Fruit fly (Drosophila melanogaster) whole organism, larva: ENCODE measurements around the gene CG31288.

Experiments used
- noc ChIP-seq: fragments of 200-800 bp; sonication (Bioruptor generic); optimal IDR thresholded peaks from 3 replicates; lab custom pipeline; 2019; ENCODE audit warnings: missing biosample characterization, mild to moderate bottlenecking, missing genetic modification characterization, moderate library complexity

The CG31288 gene

dm6 chr3R:25273537-25273936 is 25.8 kb downstream of the CG31288 start, which contains the start of gene CG11878:
Gene CG11878, plus strand, starts transcription at chr3R:25273837.
- no peak for TF ChIP-seq noc (tag; lab: Kevin White, UChicago)

dm6 chr3R:25269909-25270308 is 29.4 kb downstream of the CG31288 start, which contains the start of the genes CG11889 and CG11891:
Gene CG11889, plus strand, starts transcription at chr3R:25270209.
Gene CG11891, plus strand, starts transcription at chr3R:25270209.
- TF ChIP-seq noc (tag; lab: Kevin White, UChicago), result peak; percentile 9

- no peak for TF ChIP-seq noc (tag; lab: Kevin White, UChicago)
These were observed 32.6 kb downstream of the CG31288 start for dm6 chr3R:25266751-25267150.

- TF ChIP-seq noc (tag; lab: Kevin White, UChicago), result peak; percentile 5
These were observed 33.7 kb downstream of the CG31288 start, which contains the start of the genes GlnRS and RIOK2 for dm6 chr3R:25265589-25266201. Gene GlnRS, minus strand, starts transcription at chr3R:25265721. Gene RIOK2, plus strand, starts transcription at chr3R:25265844.

- peak; percentile 79 for TF ChIP-seq noc (tag; lab: Kevin White, UChicago)
These were observed 37.0 kb downstream of the CG31288 start, which contains the start of the genes Kdsr and CG11858 for dm6 chr3R:25262322-25262761. Gene Kdsr, minus strand, starts transcription at chr3R:25262498. Gene CG11858, plus strand, starts transcription at chr3R:25262741.

dm6 chr3R:25260670-25261069 is 38.7 kb downstream of the CG31288 start:
- TF ChIP-seq noc (tag; lab: Kevin White, UChicago), result no peak

dm6 chr3R:25258628-25259240 is 40.6 kb downstream of the CG31288 start, which contains the start of gene CG11857:
Gene CG11857, plus strand, starts transcription at chr3R:25258898.
- peak; percentile 95 for TF ChIP-seq noc (tag; lab: Kevin White, UChicago)

- TF ChIP-seq noc (tag; lab: Kevin White, UChicago), result no peak
These were observed 49.9 kb downstream of the CG31288 start, which contains the start of gene Nup358 for dm6 chr3R:25249145-25250141. Gene Nup358, plus strand, starts transcription at chr3R:25249348.
